Worm (Caenorhabditis elegans): ENCODE data around the gene Y105C5B.20.
"Not testable (repeated sequence)": the region's sequence is repeated elsewhere in the genome, so short reads cannot be mapped to it uniquely, and the experiment has no call there.

The Y105C5B.20 gene

DNA sequence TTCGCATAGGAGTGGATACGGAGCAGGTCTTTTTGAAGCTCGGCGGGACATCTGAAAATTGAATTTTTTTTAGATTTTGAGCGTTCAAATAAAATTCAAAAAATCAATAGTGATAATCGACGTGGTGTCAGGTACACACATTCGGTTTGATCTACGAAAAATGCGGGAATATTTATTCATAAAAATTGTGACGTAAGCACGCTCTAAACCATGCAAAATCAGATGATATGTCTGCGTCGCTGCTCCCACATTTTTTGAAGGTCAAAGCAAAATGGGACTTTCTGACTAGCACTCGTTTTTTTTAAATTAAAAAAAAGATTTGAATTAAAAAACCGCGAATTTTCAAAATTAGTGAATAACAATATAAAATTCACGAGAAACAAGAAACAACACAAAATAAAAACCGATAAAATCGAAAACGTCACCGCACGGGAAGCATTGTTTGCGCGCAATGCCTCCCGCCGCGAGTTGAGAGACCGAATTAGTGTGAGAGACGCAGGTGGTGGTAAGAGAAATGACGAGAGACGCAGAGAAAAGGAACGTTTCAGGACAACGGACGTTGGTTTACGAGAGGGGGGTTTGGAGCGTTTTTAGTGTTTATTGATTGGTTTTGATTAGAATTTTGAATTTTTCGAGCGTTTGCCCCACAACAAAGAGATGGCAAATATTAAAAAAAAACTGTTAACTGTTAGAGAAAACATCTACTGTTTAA, 10.3 kb downstream of the Y105C5B.20 start, which contains the start of gene Y105C5B.19:
Gene Y105C5B.19, minus strand, starts transcription at position 51 of the 712 bp plus-strand sequence.
- TF ChIP-seq isw-1 (GFP tag; IDR thresholded peaks at IDR 0.05) (peak; percentile 6; the same call in 1 of the 2 replicates), mdl-1 (tag; optimal IDR thresholded peaks at IDR 0.05) (peak in 1 of 2 experiments; percentile 11), lin-13 (GFP tag; optimal IDR thresholded peaks at IDR 0.05) (peak; percentile 1), lin-15B (tag; optimal IDR thresholded peaks at IDR 0.05) (no peak), unc-98 (GFP tag; IDR thresholded peaks at IDR 0.05) (no peak), blmp-1 (tag; optimal IDR thresholded peaks at IDR 0.05) (peak; percentile 36), efl-1 (optimal IDR thresholded peaks at IDR 0.05) (peak; percentile 41 to 60), efl-1 (GFP tag; optimal IDR thresholded peaks at IDR 0.05 in 1 of 2) (no peak), dpl-1 (GFP tag; optimal IDR thresholded peaks at IDR 0.05) (peak in 2 of 3 experiments; percentile 7 to 27), ceh-88 (GFP tag; IDR thresholded peaks at IDR 0.05) (no peak), skn-1 (tag; optimal IDR thresholded peaks at IDR 0.05) (no peak), nhr-20 (tag; optimal IDR thresholded peaks at IDR 0.05) (peak; percentile 33), xbp-1 (tag; optimal IDR thresholded peaks at IDR 0.05) (peak; percentile 8), ztf-11 (tag; optimal IDR thresholded peaks at IDR 0.05) (peak in 1 of 2 experiments; percentile 23), snpc-4 (tag; optimal IDR thresholded peaks at IDR 0.05) (peak; percentile 2), hlh-17 (GFP tag; optimal IDR thresholded peaks at IDR 0.05; ENCODE audit: borderline replicate concordance) (no peak), swsn-7 (tag; optimal IDR thresholded peaks at IDR 0.05) (peak; percentile 10), nhr-77 (tag; optimal IDR thresholded peaks at IDR 0.05) (peak; percentile 9)

DNA sequence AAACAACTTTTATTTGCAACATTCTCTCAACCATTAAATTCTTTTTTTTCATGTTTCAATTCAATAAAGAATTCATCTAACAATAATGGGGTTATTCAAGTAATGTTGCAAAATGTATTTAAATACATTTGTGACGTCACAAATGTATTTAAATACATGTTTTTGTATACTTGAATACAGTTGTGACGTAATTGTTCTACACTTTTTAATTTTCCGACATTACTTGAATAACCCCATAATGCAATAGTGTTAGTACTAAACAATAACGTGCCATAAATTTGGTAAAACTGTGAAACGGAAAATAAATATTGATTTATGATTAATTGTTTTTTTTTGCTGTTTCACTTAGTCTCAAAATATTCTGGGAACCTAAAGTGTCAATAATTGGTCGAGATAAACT, 14.8 kb downstream of the Y105C5B.20 start:
- TF ChIP-seq efl-1 (optimal IDR thresholded peaks at IDR 0.05): not testable (repeated sequence)
- peak in 1 of 2 experiments; percentile 46 for TF ChIP-seq efl-1 (GFP tag; optimal IDR thresholded peaks at IDR 0.05 in 1 of 2)

DNA sequence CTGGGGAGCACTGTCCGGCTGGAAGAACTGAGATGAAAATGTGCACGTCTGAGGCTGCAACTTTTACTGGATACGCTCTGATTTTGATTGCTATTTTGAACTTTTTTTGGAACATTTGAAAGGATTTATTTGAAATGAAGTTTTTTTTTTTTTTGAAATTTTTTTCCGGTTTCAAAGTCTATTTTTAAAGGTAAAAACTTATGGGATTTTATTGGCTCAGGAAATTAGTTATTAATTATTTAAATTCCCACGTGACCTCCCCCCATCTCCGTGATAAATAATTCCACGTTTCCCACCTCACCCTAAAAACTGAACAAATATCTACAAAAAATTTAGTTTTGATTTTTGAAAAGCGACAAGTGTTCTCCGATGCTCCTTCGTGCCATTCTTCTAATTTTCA, 30.1 kb downstream of the Y105C5B.20 start, which contains the start of gene Y105C5B.18:
Gene Y105C5B.18, plus strand, starts transcription at position 301 of the 400 bp plus-strand sequence.
- TF ChIP-seq ets-5 (GFP tag; IDR thresholded peaks at IDR 0.05): no peak
- TF ChIP-seq unc-62 (GFP tag; optimal IDR thresholded peaks at IDR 0.05): no peak

DNA sequence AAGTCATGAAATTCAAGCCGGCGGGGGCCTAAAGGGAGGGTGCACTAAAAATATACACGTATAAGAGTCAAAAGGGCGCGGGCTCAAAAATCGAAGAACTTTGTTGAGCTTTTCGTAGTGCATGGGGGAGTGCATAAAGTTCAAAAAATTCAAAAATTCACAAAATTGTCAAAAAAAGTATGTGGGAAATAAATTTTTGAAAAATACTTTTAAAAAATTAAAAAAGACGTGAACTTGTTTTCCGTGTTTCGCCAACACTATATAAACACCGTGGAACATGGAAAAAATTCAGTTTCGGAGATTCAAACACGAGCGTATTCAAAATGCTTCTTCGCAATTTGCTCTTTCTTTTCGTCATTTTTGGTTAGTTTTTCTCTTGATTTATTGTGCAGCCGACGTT, 31.6 kb downstream of the Y105C5B.20 start, which contains the start of gene Y105C5B.17:
Gene Y105C5B.17, plus strand, starts transcription at position 301 of the 400 bp plus-strand sequence.
- TF ChIP-seq tlp-1 (tag; optimal IDR thresholded peaks at IDR 0.05) (no peak), unc-30 (tag; optimal IDR thresholded peaks at IDR 0.05) (no peak), nhr-28 (tag; optimal IDR thresholded peaks at IDR 0.05) (no peak), unc-130 (tag; optimal IDR thresholded peaks at IDR 0.05) (no peak), nhr-90 (tag; optimal IDR thresholded peaks at IDR 0.05; ENCODE audit: poor library complexity) (no peak), fkh-4 (tag; optimal IDR thresholded peaks at IDR 0.05; ENCODE audit: borderline replicate concordance) (no peak), ztf-11 (tag; optimal IDR thresholded peaks at IDR 0.05) (no peak)

DNA sequence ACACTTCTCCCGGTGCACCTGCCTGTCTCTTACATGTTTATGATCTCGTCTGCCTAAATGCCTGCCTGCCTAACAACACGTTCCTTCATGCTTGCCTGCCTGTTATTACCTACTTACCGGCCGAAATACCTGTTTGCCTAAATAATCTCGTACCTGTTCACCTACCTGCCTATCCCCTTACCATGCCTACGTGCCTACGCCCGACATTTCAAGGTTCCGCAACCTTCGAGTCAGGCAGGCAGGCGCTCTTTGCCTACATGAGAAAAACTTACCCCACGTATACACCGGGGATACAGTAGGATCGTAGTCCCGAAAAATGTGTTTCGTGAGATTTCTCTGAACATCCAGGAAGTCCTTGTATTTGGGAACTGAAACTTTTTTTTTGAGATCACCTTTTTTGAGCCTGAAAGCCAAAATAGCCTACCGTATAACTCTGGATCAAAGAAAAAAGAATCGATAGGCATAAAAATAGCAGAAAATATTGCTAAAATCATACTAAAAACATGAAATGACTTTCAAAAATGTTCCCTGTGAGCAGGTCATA, 32.1 kb downstream of the Y105C5B.20 start, which contains the start of gene lgc-19:
Gene lgc-19, minus strand, starts transcription at position 494 of the 544 bp plus-strand sequence.
- no peak for TF ChIP-seq sox-4 (tag; optimal IDR thresholded peaks at IDR 0.05)
- TF ChIP-seq pqm-1 (tag; optimal IDR thresholded peaks at IDR 0.05): no peak
- no peak for TF ChIP-seq mef-2 (tag; optimal IDR thresholded peaks at IDR 0.05)
- no peak for TF ChIP-seq nhr-237 (tag; optimal IDR thresholded peaks at IDR 0.05)
- no peak for TF ChIP-seq snpc-4 (tag; optimal IDR thresholded peaks at IDR 0.05)
- TF ChIP-seq unc-62 (GFP tag; optimal IDR thresholded peaks at IDR 0.05): no peak
- TF ChIP-seq unc-86 (tag; optimal IDR thresholded peaks at IDR 0.05): no peak
- TF ChIP-seq irx-1 (tag; optimal IDR thresholded peaks at IDR 0.05): no peak
- TF ChIP-seq vab-15 (tag; optimal IDR thresholded peaks at IDR 0.05): no peak
- no peak for TF ChIP-seq lin-39 (tag; optimal IDR thresholded peaks at IDR 0.05)
- TF ChIP-seq grh-1 (GFP tag; IDR thresholded peaks at IDR 0.05): no peak

Measured in whole organism, L1 larva.